Worm (Caenorhabditis elegans) whole organism, L4/young adult: ENCODE results near the gene srz-29.

Source experiments
- dao-5 ChIP-seq: sonication (generic microtip); optimal IDR thresholded peaks from 2 replicates; lab custom pipeline; 2016; ENCODE audit warnings: missing genotype, missing genetic modification characterization, moderate library complexity, missing compliant biosample characterization
- him-1 ChIP-seq: sonication (generic microtip); optimal IDR thresholded peaks from 2 replicates; lab custom pipeline; 2016; ENCODE audit warnings: missing genotype, missing genetic modification reagents, missing genetic modification characterization, missing compliant biosample characterization

DNA sequence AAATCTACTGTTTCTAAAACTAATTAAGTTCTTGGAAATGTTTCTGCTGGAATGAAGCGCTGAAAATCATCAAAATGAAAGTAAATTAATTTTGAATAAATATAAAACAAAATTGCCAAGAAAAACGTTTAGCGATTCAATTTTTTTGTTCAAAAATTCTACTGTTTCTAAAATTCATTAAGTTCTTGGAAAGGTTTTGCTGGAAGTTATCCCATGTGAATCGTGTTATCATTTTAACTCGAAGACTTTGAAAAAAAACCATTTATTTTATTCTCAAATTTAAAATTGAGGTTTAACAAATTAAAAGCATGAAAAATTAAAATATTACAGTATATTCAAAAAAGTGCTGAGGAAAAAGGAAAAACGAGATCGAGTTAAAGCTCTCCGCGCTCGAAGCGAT is 39.1 kb upstream of the srz-29 start:
- TF ChIP-seq him-1 = no peak
- TF ChIP-seq dao-5 (tag; lab: Kevin White, UChicago) = no peak
